Fruit fly (Drosophila melanogaster): ENCODE results near the gene CG32650.

dm6 chrX:12905014-12905900, 6.8 kb upstream of the CG32650 start:
- TF ChIP-seq Pif1A (GFP tag; optimal IDR thresholded peaks at IDR 0.05) (peak; percentile 52), CG17806 (tag; optimal IDR thresholded peaks at IDR 0.05) (peak; percentile 22), Ets98B (GFP tag; IDR thresholded peaks at IDR 0.05) (peak; percentile 80), EcR (GFP tag; optimal IDR thresholded peaks at IDR 0.05) (no peak)
